Fruit fly (Drosophila melanogaster) whole organism, prepupa: ENCODE measurements around the gene Polr2B.

Source experiments
- CG10669 ChIP-seq: fragments of 200-800 bp; sonication (Bioruptor generic); optimal IDR thresholded peaks from 3 replicates; lab custom pipeline; 2018; ENCODE audit warnings: missing biosample characterization, mild to moderate bottlenecking, missing genetic modification characterization, moderate library complexity
- CG11294 ChIP-seq: fragments of 200-800 bp; sonication (Bioruptor generic); IDR thresholded peaks from 2 replicates; pipeline ENCODE4 v1.3.6; 2022; ENCODE audit warnings: missing biosample characterization, missing genetic modification characterization
- CG11762 ChIP-seq: fragments of 200-800 bp; sonication (Bioruptor generic); optimal IDR thresholded peaks from 3 replicates; lab custom pipeline; 2016; ENCODE audit warnings: missing biosample characterization, missing genetic modification characterization; ENCODE audit not compliant: insufficient read depth
- CG15336 ChIP-seq: fragments of 200-800 bp; sonication (Bioruptor generic); IDR thresholded peaks from 2 replicates; pipeline ENCODE4 v1.3.6; 2022; ENCODE audit warnings: missing biosample characterization, missing genetic modification characterization
- CG1621 ChIP-seq: fragments of 200-800 bp; sonication (Bioruptor generic); optimal IDR thresholded peaks from 3 replicates; lab custom pipeline; 2018; ENCODE audit warnings: missing biosample characterization, mild to moderate bottlenecking, missing genetic modification characterization
- CG16779 ChIP-seq: fragments of 200-800 bp; sonication (Bioruptor generic); optimal IDR thresholded peaks from 3 replicates; lab custom pipeline; 2017; ENCODE audit warnings: missing biosample characterization, mild to moderate bottlenecking, missing genetic modification characterization
- CG31627 ChIP-seq: fragments of 200-800 bp; sonication (Bioruptor generic); optimal IDR thresholded peaks from 3 replicates; lab custom pipeline; 2016; ENCODE audit warnings: missing biosample characterization, missing genetic modification characterization
- CG32006 ChIP-seq: fragments of 200-800 bp; sonication (Bioruptor generic); optimal IDR thresholded peaks from 3 replicates; lab custom pipeline; 2017; ENCODE audit warnings: missing biosample characterization, mild to moderate bottlenecking, missing genetic modification characterization
- CG34406 ChIP-seq: fragments of 200-800 bp; sonication (Bioruptor generic); optimal IDR thresholded peaks from 3 replicates; lab custom pipeline; 2016; ENCODE audit warnings: missing biosample characterization, missing genetic modification characterization
- CG3919 ChIP-seq: fragments of 200-800 bp; sonication (Bioruptor generic); optimal IDR thresholded peaks from 3 replicates; lab custom pipeline; 2016; ENCODE audit warnings: missing biosample characterization, missing genetic modification characterization
- CG4318 ChIP-seq: fragments of 200-800 bp; sonication (Bioruptor generic); optimal IDR thresholded peaks from 3 replicates; lab custom pipeline; 2017; ENCODE audit warnings: missing biosample characterization, mild to moderate bottlenecking, missing genetic modification characterization
- CG6163 ChIP-seq: fragments of 200-800 bp; sonication (Bioruptor generic); IDR thresholded peaks from 3 replicates; pipeline ENCODE4 v1.3.6; 2022; ENCODE audit warnings: missing biosample characterization, missing genetic modification characterization
- CG6276 ChIP-seq: fragments of 200-800 bp; sonication (Bioruptor generic); optimal IDR thresholded peaks from 2 replicates; lab custom pipeline; 2017; ENCODE audit warnings: missing biosample characterization, mild to moderate bottlenecking, missing genetic modification characterization
- CG6792 ChIP-seq: fragments of 200-800 bp; sonication (Bioruptor generic); optimal IDR thresholded peaks from 3 replicates; lab custom pipeline; 2016; ENCODE audit warnings: missing biosample characterization, missing genetic modification characterization
- CG6854 ChIP-seq: fragments of 200-800 bp; sonication (Bioruptor generic); optimal IDR thresholded peaks from 2 replicates; lab custom pipeline; 2017; ENCODE audit warnings: missing biosample characterization, mild to moderate bottlenecking, missing genetic modification characterization
- CG7368 ChIP-seq: fragments of 200-800 bp; sonication (Bioruptor generic); optimal IDR thresholded peaks from 3 replicates; lab custom pipeline; 2016; ENCODE audit warnings: missing biosample characterization, missing genetic modification characterization
- CG8119 ChIP-seq: fragments of 200-800 bp; sonication (Bioruptor generic); IDR thresholded peaks from 3 replicates; pipeline ENCODE4 v1.3.6; 2022; ENCODE audit warnings: missing biosample characterization, missing genetic modification characterization
- CG8319 ChIP-seq: fragments of 200-800 bp; sonication (Bioruptor generic); optimal IDR thresholded peaks from 3 replicates; lab custom pipeline; 2016; ENCODE audit warnings: missing biosample characterization, missing genetic modification characterization
- CG8632 ChIP-seq: fragments of 200-800 bp; sonication (Bioruptor generic); optimal IDR thresholded peaks from 3 replicates; lab custom pipeline; 2016; ENCODE audit warnings: missing biosample characterization, missing genetic modification characterization
- CG9139 ChIP-seq: fragments of 200-800 bp; sonication (Bioruptor generic); optimal IDR thresholded peaks from 3 replicates; lab custom pipeline; 2017; ENCODE audit warnings: missing biosample characterization, mild to moderate bottlenecking, missing genetic modification characterization
- Eip75B ChIP-seq: fragments of 200-800 bp; sonication (Bioruptor generic); optimal IDR thresholded peaks from 3 replicates; lab custom pipeline; 2016; ENCODE audit warnings: missing biosample characterization, missing genetic modification characterization
- Eip78C ChIP-seq: fragments of 200-800 bp; sonication (Bioruptor generic); peaks from one replicate; lab custom pipeline; 2016; ENCODE audit warnings: missing biosample characterization, missing genetic modification characterization
- Eip93F ChIP-seq: fragments of 200-800 bp; sonication (Bioruptor generic); optimal IDR thresholded peaks from 2 replicates; lab custom pipeline; 2016; ENCODE audit warnings: missing biosample characterization, mild to moderate bottlenecking, missing genetic modification characterization
- Ets96B ChIP-seq: fragments of 200-800 bp; optimal IDR thresholded peaks from 2 replicates; lab custom pipeline; 2019; ENCODE audit warnings: missing biosample characterization, mild to moderate bottlenecking, missing genetic modification characterization, moderate library complexity
- Hr38 ChIP-seq: sonication (Bioruptor generic); optimal IDR thresholded peaks from 2 replicates; lab custom pipeline; 2016; ENCODE audit warnings: missing biosample characterization, missing genetic modification characterization
- Hr39 ChIP-seq: fragments of 200-800 bp; sonication (Bioruptor generic); optimal IDR thresholded peaks from 2 replicates; lab custom pipeline; 2016; ENCODE audit warnings: missing biosample characterization, missing genetic modification characterization
- Hr4 ChIP-seq: fragments of 200-800 bp; sonication (Bioruptor generic); optimal IDR thresholded peaks from 3 replicates; lab custom pipeline; 2016; ENCODE audit warnings: missing biosample characterization, missing genetic modification characterization
- Met ChIP-seq: fragments of 200-800 bp; sonication (Bioruptor generic); optimal IDR thresholded peaks from 3 replicates; lab custom pipeline; 2016; ENCODE audit warnings: missing biosample characterization, missing genetic modification characterization
- OdsH ChIP-seq: fragments of 200-800 bp; sonication (Bioruptor generic); optimal IDR thresholded peaks from 3 replicates; lab custom pipeline; 2016; ENCODE audit warnings: missing biosample characterization, missing genetic modification characterization
- Smox ChIP-seq: fragments of 200-800 bp; sonication (Bioruptor generic); optimal IDR thresholded peaks from 3 replicates; lab custom pipeline; 2016; ENCODE audit warnings: missing biosample characterization, missing genetic modification characterization
- Sox102F ChIP-seq: fragments of 200-800 bp; sonication (Bioruptor generic); optimal IDR thresholded peaks from 2 replicates; lab custom pipeline; 2016; ENCODE audit warnings: missing biosample characterization, mild to moderate bottlenecking, missing genetic modification characterization
- Sox14 ChIP-seq: fragments of 200-800 bp; sonication (Bioruptor generic); optimal IDR thresholded peaks from 3 replicates; lab custom pipeline; 2016; ENCODE audit warnings: missing biosample characterization, missing genetic modification characterization
- Sox15 ChIP-seq: fragments of 200-800 bp; sonication (Bioruptor generic); optimal IDR thresholded peaks from 3 replicates; lab custom pipeline; 2016; ENCODE audit warnings: missing biosample characterization, missing genetic modification characterization
- achi ChIP-seq: fragments of 200-800 bp; sonication (Bioruptor generic); optimal IDR thresholded peaks from 3 replicates; lab custom pipeline; 2016; ENCODE audit warnings: missing biosample characterization, missing genetic modification characterization
- acj6 ChIP-seq: fragments of 200-800 bp; sonication (Bioruptor generic); optimal IDR thresholded peaks from 3 replicates; lab custom pipeline; 2016; ENCODE audit warnings: missing biosample characterization, missing genetic modification characterization
- cyc ChIP-seq: fragments of 200-800 bp; sonication (Bioruptor generic); optimal IDR thresholded peaks from 3 replicates; lab custom pipeline; 2016; ENCODE audit warnings: missing biosample characterization, missing genetic modification characterization
- dsx ChIP-seq: fragments of 200-800 bp; optimal IDR thresholded peaks from 3 replicates; lab custom pipeline; 2019; ENCODE audit warnings: missing biosample characterization, mild to moderate bottlenecking, missing genetic modification characterization, moderate library complexity; ENCODE audit not compliant: poor library complexity, severe bottlenecking
- eg ChIP-seq: fragments of 200-800 bp; sonication (Bioruptor generic); IDR thresholded peaks from 3 replicates; pipeline ENCODE4 v1.3.6; 2022; ENCODE audit warnings: missing biosample characterization, missing genetic modification characterization
- esn ChIP-seq: fragments of 200-800 bp; sonication (Bioruptor generic); optimal IDR thresholded peaks from 2 replicates; lab custom pipeline; 2016; ENCODE audit warnings: missing biosample characterization, mild to moderate bottlenecking, missing genetic modification characterization, moderate library complexity
- fd59A ChIP-seq: fragments of 200-800 bp; sonication (Bioruptor generic); optimal IDR thresholded peaks from 2 replicates; lab custom pipeline; 2017; ENCODE audit warnings: missing biosample characterization, mild to moderate bottlenecking, missing genetic modification characterization, missing genetic modification reagents
- lz ChIP-seq: fragments of 200-800 bp; sonication (Bioruptor generic); optimal IDR thresholded peaks from 3 replicates; lab custom pipeline; 2016; ENCODE audit warnings: missing biosample characterization, missing genetic modification characterization
- net ChIP-seq: fragments of 200-800 bp; sonication (Bioruptor generic); optimal IDR thresholded peaks from 3 replicates; lab custom pipeline; 2016; ENCODE audit warnings: missing biosample characterization, missing genetic modification characterization
- pdm3 ChIP-seq: fragments of 200-800 bp; sonication (Bioruptor generic); optimal IDR thresholded peaks from 3 replicates; lab custom pipeline; 2016; ENCODE audit warnings: missing biosample characterization, missing genetic modification characterization
- salr ChIP-seq, 2 experiments: fragments of 200-800 bp; sonication (Bioruptor generic); optimal IDR thresholded peaks; 3 replicates each; lab custom pipeline; 2016 to 2018; ENCODE audit warnings: missing biosample characterization in 2 of 2, missing genetic modification characterization in 2 of 2, mild to moderate bottlenecking in 1 of 2
- spab ChIP-seq: fragments of 200-800 bp; sonication (Bioruptor generic); optimal IDR thresholded peaks from 2 replicates; lab custom pipeline; 2017; ENCODE audit warnings: missing biosample characterization, mild to moderate bottlenecking, missing genetic modification characterization, missing genetic modification reagents
- ss ChIP-seq, 2 experiments: fragments of 200-800 bp; sonication (Bioruptor generic); optimal IDR thresholded peaks; 2 replicates in 1 of 2; 3 replicates in 1 of 2; lab custom pipeline; 2017 to 2018; ENCODE audit warnings: mild to moderate bottlenecking in 2 of 2, missing biosample characterization in 2 of 2, missing genetic modification characterization in 2 of 2, moderate library complexity in 1 of 2
- svp ChIP-seq: fragments of 200-800 bp; sonication (Bioruptor generic); peaks from one replicate; lab custom pipeline; 2016; ENCODE audit warnings: missing biosample characterization, missing genetic modification characterization
- vri ChIP-seq: fragments of 200-800 bp; sonication (Bioruptor generic); optimal IDR thresholded peaks from 3 replicates; lab custom pipeline; 2016; ENCODE audit warnings: missing biosample characterization, mild to moderate bottlenecking, missing genetic modification characterization

Polr2B gene

DNA sequence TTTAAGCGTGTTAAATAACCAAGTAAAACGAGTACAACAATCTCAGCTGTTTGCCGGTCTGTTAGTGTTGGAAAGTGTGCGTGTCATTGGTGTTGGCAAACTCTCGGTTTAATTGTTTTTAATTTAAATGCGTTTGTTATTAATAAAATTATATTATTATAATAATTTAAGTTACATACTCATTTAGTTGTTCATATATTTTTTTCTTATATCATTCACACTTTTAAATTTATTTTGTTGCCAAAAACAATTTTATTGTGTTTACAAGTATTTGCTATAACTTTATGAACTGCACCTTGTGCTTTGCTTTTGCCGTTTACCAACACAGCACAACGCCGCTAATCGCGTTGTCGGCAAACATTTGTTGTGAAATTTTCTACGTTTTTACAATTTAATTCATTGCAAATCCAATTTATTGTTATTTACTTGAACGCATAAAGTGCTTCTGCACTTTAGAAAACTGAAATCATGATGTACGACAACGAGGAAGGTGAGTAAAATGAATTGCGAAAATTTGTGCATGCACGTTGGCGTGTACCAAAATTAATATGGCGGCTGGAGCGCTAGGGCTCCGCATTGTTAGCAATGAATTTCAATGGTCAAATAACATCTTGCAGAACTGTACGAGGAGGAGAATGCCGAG is at the start of gene Polr2B, which contains the start of gene 140up (continued):
- TF ChIP-seq CG10669 (GFP tag; lab: Kevin White, UChicago) (peak; percentile 87), Met (peak; percentile 86), Eip78C (peak; percentile 96), Sox14 (peak; percentile 73), CG8119 (GFP tag; lab: Robert Waterston, UW) (peak; percentile 83), CG6276 (no peak), CG15336 (GFP tag; lab: Robert Waterston, UW) (peak; percentile 86), vri (peak; percentile 84), acj6 (GFP tag; lab: Kevin White, UChicago) (peak; percentile 92)

DNA sequence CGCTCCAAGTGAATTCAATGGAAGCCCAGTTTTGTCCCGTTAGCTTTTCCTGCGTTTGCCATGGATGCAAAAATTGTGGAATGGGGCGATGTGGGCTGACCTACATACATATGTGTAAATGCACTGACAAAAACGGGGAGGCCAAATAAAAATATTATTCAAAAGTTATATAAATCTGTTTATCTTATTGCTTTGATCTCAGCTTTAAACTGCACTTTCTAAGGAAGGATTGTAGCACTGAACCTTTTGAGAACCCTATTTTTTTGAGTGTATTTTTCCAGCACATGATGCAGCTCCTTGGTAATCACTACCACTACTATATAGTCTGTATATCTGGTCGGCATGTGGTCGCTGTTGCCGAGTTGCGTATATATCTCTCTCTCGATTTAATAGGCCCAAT is 48.6 kb upstream of the Polr2B start:
- peak; percentile 6 for TF ChIP-seq CG31627 (GFP tag; lab: Kevin White, UChicago)
- peak; percentile 29 for TF ChIP-seq dsx (GFP tag; lab: Kevin White, UChicago)
- peak; percentile 56 for TF ChIP-seq achi (GFP tag; lab: Kevin White, UChicago)
- TF ChIP-seq Sox14: peak; percentile 25
- TF ChIP-seq CG11294 (GFP tag; lab: Robert Waterston, UW): peak; percentile 16; the same call in 1 of the 2 replicates
- peak; percentile 19 for TF ChIP-seq Sox102F (GFP tag; lab: Kevin White, UChicago)
- no peak for TF ChIP-seq Smox (GFP tag; lab: Kevin White, UChicago)
- TF ChIP-seq CG6854 (GFP tag; lab: Kevin White, UChicago): no peak
- peak; percentile 67 for TF ChIP-seq eg (GFP tag; lab: Robert Waterston, UW)
- peak; percentile 42 for TF ChIP-seq spab
- peak; percentile 42 for TF ChIP-seq pdm3 (GFP tag; lab: Kevin White, UChicago)
- TF ChIP-seq lz (GFP tag; lab: Kevin White, UChicago): peak; percentile 7
- TF ChIP-seq CG1621 (tag; lab: Kevin White, UChicago): peak; percentile 28
- TF ChIP-seq OdsH (GFP tag; lab: Kevin White, UChicago): peak; percentile 56
- TF ChIP-seq fd59A: peak; percentile 21
- TF ChIP-seq Eip78C: peak; percentile 85
- TF ChIP-seq Sox15: no peak
- peak; percentile 44 for TF ChIP-seq CG9139 (GFP tag; lab: Kevin White, UChicago)
- TF ChIP-seq svp: peak; percentile 64
- TF ChIP-seq CG8319: no peak
- TF ChIP-seq Hr38 (GFP tag; lab: Kevin White, UChicago): no peak
- peak in 1 of 2 experiments; percentile 43 for TF ChIP-seq ss (GFP tag; optimal IDR thresholded peaks at IDR 0.05; lab: Kevin White, UChicago)
- TF ChIP-seq CG6276: no peak
- TF ChIP-seq Hr39 (GFP tag; lab: Kevin White, UChicago): peak; percentile 21
- peak; percentile 48 for TF ChIP-seq CG8632 (GFP tag; lab: Kevin White, UChicago)
- no peak for TF ChIP-seq Eip93F (GFP tag; lab: Kevin White, UChicago)
- TF ChIP-seq net: peak; percentile 48
- peak; percentile 66; the same call in 2 of the 3 replicates for TF ChIP-seq CG8119 (GFP tag; lab: Robert Waterston, UW)
- TF ChIP-seq CG4318 (GFP tag; lab: Kevin White, UChicago): no peak
- TF ChIP-seq CG15336 (GFP tag; lab: Robert Waterston, UW): peak; percentile 70
- peak; percentile 64 for TF ChIP-seq cyc (GFP tag; lab: Kevin White, UChicago)
- peak; percentile 30 for TF ChIP-seq CG7368 (GFP tag; lab: Kevin White, UChicago)
- peak; percentile 48 for TF ChIP-seq CG11762 (GFP tag; lab: Kevin White, UChicago)
- TF ChIP-seq esn (GFP tag; lab: Kevin White, UChicago): peak; percentile 28
- TF ChIP-seq CG10669 (GFP tag; lab: Kevin White, UChicago): peak; percentile 70
- peak; percentile 48 for TF ChIP-seq CG6792
- TF ChIP-seq Ets96B (tag; lab: Kevin White, UChicago): peak; percentile 59
- TF ChIP-seq salr (GFP tag; optimal IDR thresholded peaks at IDR 0.05; lab: Kevin White, UChicago): no peak
- peak; percentile 77 for TF ChIP-seq CG3919
- peak; percentile 42 for TF ChIP-seq Met
- TF ChIP-seq CG6163: peak; percentile 83
- TF ChIP-seq Eip75B (GFP tag; lab: Kevin White, UChicago): peak; percentile 64
- TF ChIP-seq CG16779 (tag; lab: Kevin White, UChicago): no peak
- TF ChIP-seq CG34406: peak; percentile 43
- peak; percentile 59 for TF ChIP-seq CG32006 (GFP tag; lab: Kevin White, UChicago)
- TF ChIP-seq Hr4 (GFP tag; lab: Kevin White, UChicago): peak; percentile 51
